Fruit fly (Drosophila melanogaster) whole organism, embryonic: ENCODE measurements around the gene Cpr73D.

Experiments
- Aef1 ChIP-seq: fragments of 200-800 bp; sonication (Bioruptor generic); IDR thresholded peaks from 3 replicates; pipeline ENCODE4 v1.3.6; 2022; ENCODE audit warnings: missing biosample characterization, missing genetic modification characterization
- Bdp1 ChIP-seq: fragments of 200-800 bp; sonication (Bioruptor generic); optimal IDR thresholded peaks from 3 replicates; lab custom pipeline; 2016; ENCODE audit warnings: missing biosample characterization, missing genetic modification characterization
- Bteb2 ChIP-seq: fragments of 200-800 bp; sonication (Bioruptor generic); optimal IDR thresholded peaks from 2 replicates; lab custom pipeline; 2016; ENCODE audit warnings: missing biosample characterization, missing genetic modification characterization
- CG10147 ChIP-seq: fragments of 200-800 bp; sonication (Bioruptor generic); optimal IDR thresholded peaks from 2 replicates; lab custom pipeline; 2019; ENCODE audit warnings: missing biosample characterization, mild to moderate bottlenecking, missing genetic modification characterization, moderate library complexity
- CG10959 ChIP-seq: fragments of 200-800 bp; sonication (Bioruptor generic); IDR thresholded peaks from 2 replicates; pipeline ENCODE4 v1.3.6; 2022; ENCODE audit warnings: missing biosample characterization, missing genetic modification characterization
- CG11504 ChIP-seq: fragments of 200-800 bp; sonication (Bioruptor generic); optimal IDR thresholded peaks from 3 replicates; lab custom pipeline; 2019; ENCODE audit warnings: missing biosample characterization, mild to moderate bottlenecking, missing genetic modification characterization, moderate library complexity
- CG11560 ChIP-seq: fragments of 200-800 bp; sonication (Bioruptor generic); IDR thresholded peaks from 3 replicates; pipeline ENCODE4 v1.3.6; 2022; ENCODE audit warnings: missing biosample characterization, missing genetic modification characterization
- CG15073 ChIP-seq: fragments of 200-800 bp; sonication (Bioruptor generic); optimal IDR thresholded peaks from 2 replicates; lab custom pipeline; 2016; ENCODE audit warnings: missing biosample characterization, missing genetic modification characterization
- CG17385 ChIP-seq: fragments of 200-800 bp; sonication (Bioruptor generic); optimal IDR thresholded peaks from 3 replicates; lab custom pipeline; 2018; ENCODE audit warnings: missing biosample characterization, mild to moderate bottlenecking, missing genetic modification characterization
- CG17612 ChIP-seq: fragments of 200-800 bp; sonication (Bioruptor generic); IDR thresholded peaks from 2 replicates; pipeline ENCODE4 v1.3.6; 2022; ENCODE audit warnings: missing biosample characterization, missing genetic modification characterization
- CG2712 ChIP-seq: fragments of 200-800 bp; optimal IDR thresholded peaks from 3 replicates; lab custom pipeline; 2019; ENCODE audit warnings: missing biosample characterization, mild to moderate bottlenecking, missing genetic modification characterization, moderate library complexity
- CG5245 ChIP-seq: fragments of 200-800 bp; sonication (Bioruptor generic); optimal IDR thresholded peaks from 3 replicates; lab custom pipeline; 2016; ENCODE audit warnings: missing biosample characterization, missing genetic modification characterization
- CG6175 ChIP-seq: fragments of 200-800 bp; sonication (Bioruptor generic); IDR thresholded peaks from 3 replicates; pipeline ENCODE4 v1.3.6; 2022; ENCODE audit warnings: missing biosample characterization, missing genetic modification characterization
- CG6689 ChIP-seq: fragments of 200-800 bp; sonication (Bioruptor generic); IDR thresholded peaks from 2 replicates; pipeline ENCODE4 v1.3.6; 2022; ENCODE audit warnings: missing biosample characterization, missing genetic modification characterization
- CG7928 ChIP-seq: fragments of 200-800 bp; sonication (Bioruptor generic); optimal IDR thresholded peaks from 2 replicates; lab custom pipeline; 2017; ENCODE audit warnings: missing biosample characterization, mild to moderate bottlenecking, missing genetic modification characterization
- CG7963 ChIP-seq: fragments of 200-800 bp; sonication (Bioruptor generic); IDR thresholded peaks from 3 replicates; pipeline ENCODE4 v1.3.6; 2022; ENCODE audit warnings: missing biosample characterization, missing genetic modification characterization; ENCODE audit not compliant: partially characterized antibody
- CG9797 ChIP-seq: fragments of 200-800 bp; sonication (Bioruptor generic); optimal IDR thresholded peaks from 3 replicates; lab custom pipeline; 2018; ENCODE audit warnings: missing biosample characterization, mild to moderate bottlenecking, missing genetic modification characterization
- D19B ChIP-seq: fragments of 200-800 bp; sonication (Bioruptor generic); optimal IDR thresholded peaks from 2 replicates; lab custom pipeline; 2017; ENCODE audit warnings: missing biosample characterization, mild to moderate bottlenecking, missing genetic modification characterization
- Dbx ChIP-seq: fragments of 200-800 bp; sonication (Bioruptor generic); IDR thresholded peaks from 3 replicates; pipeline ENCODE4 v1.3.6; 2022; ENCODE audit warnings: missing biosample characterization, missing genetic modification characterization
- Dref ChIP-seq: fragments of 200-800 bp; sonication (Bioruptor generic); IDR thresholded peaks from 2 replicates; pipeline ENCODE4 v1.3.6; 2022; ENCODE audit warnings: missing biosample characterization, missing genetic modification characterization
- Eip74EF ChIP-seq, 2 experiments: fragments of 200-800 bp in 1 of 2; fragments of >200 bp in 1 of 2; sonication (Bioruptor generic) in 1 of 2; optimal IDR thresholded peaks; 2 replicates each; lab custom pipeline; 2017 to 2019; ENCODE audit warnings: missing biosample characterization in 2 of 2, missing genetic modification characterization in 2 of 2, mild to moderate bottlenecking in 1 of 2, moderate library complexity in 1 of 2
- Fer3 ChIP-seq: fragments of 200-800 bp; sonication (Bioruptor generic); optimal IDR thresholded peaks from 2 replicates; lab custom pipeline; 2018; ENCODE audit warnings: missing biosample characterization, mild to moderate bottlenecking, missing genetic modification characterization, moderate library complexity
- HHEX ChIP-seq: fragments of 200-800 bp; sonication (Bioruptor generic); optimal IDR thresholded peaks from 3 replicates; lab custom pipeline; 2017; ENCODE audit warnings: missing biosample characterization, mild to moderate bottlenecking, missing genetic modification characterization, missing genetic modification reagents
- HLH3B ChIP-seq: fragments of 200-800 bp; sonication (Bioruptor generic); IDR thresholded peaks from 2 replicates; pipeline ENCODE4 v1.3.6; 2022; ENCODE audit warnings: missing biosample characterization, missing genetic modification characterization
- Hey ChIP-seq: fragments of 200-800 bp; sonication (Bioruptor generic); optimal IDR thresholded peaks from 3 replicates; lab custom pipeline; 2018; ENCODE audit warnings: missing biosample characterization, mild to moderate bottlenecking, missing genetic modification characterization
- HmgD ChIP-seq: fragments of 200-800 bp; sonication (Bioruptor generic); optimal IDR thresholded peaks from 3 replicates; lab custom pipeline; 2016; ENCODE audit warnings: missing biosample characterization, missing genetic modification characterization
- Hr78 ChIP-seq, 2 experiments: fragments of 200-800 bp in 1 of 2; fragments of >200 bp in 1 of 2; sonication (Bioruptor generic) in 1 of 2; optimal IDR thresholded peaks; 2 replicates each; lab custom pipeline; 2017 to 2019; ENCODE audit warnings: missing biosample characterization in 2 of 2, missing genetic modification characterization in 2 of 2, mild to moderate bottlenecking in 1 of 2, moderate library complexity in 1 of 2
- Hsf ChIP-seq: fragments of 200-800 bp; sonication (Bioruptor generic); optimal IDR thresholded peaks from 3 replicates; lab custom pipeline; 2016; ENCODE audit warnings: missing biosample characterization, missing genetic modification characterization
- MESR4 ChIP-seq: fragments of 200-800 bp; sonication (Bioruptor generic); optimal IDR thresholded peaks from 2 replicates; lab custom pipeline; 2018; ENCODE audit warnings: missing biosample characterization, mild to moderate bottlenecking, missing genetic modification characterization, moderate library complexity
- Nf-YA ChIP-seq: fragments of 200-800 bp; sonication (Bioruptor generic); IDR thresholded peaks from 2 replicates; pipeline ENCODE4 v1.3.6; 2022; ENCODE audit warnings: missing biosample characterization, missing genetic modification characterization
- bab2 ChIP-seq: fragments of 200-800 bp; sonication (Bioruptor generic); optimal IDR thresholded peaks from 2 replicates; lab custom pipeline; 2016; ENCODE audit warnings: missing biosample characterization, missing genetic modification characterization
- bsh ChIP-seq, 2 experiments: fragments of 200-800 bp; sonication (Bioruptor generic); optimal IDR thresholded peaks; 2 replicates each; lab custom pipeline; 2017 to 2018; ENCODE audit warnings: mild to moderate bottlenecking in 2 of 2, missing biosample characterization in 2 of 2, missing genetic modification characterization in 2 of 2, moderate library complexity in 1 of 2
- cas ChIP-seq: fragments of 200-800 bp; sonication (Bioruptor generic); IDR thresholded peaks from 2 replicates; pipeline ENCODE4 v1.3.6; 2022; ENCODE audit warnings: missing biosample characterization, missing genetic modification characterization
- chif ChIP-seq, 2 experiments: fragments of 200-800 bp; sonication (Bioruptor generic); optimal IDR thresholded peaks; 3 replicates each; lab custom pipeline; 2016; ENCODE audit warnings: missing biosample characterization in 2 of 2, missing genetic modification characterization in 2 of 2
- cwo ChIP-seq: fragments of 200-800 bp; sonication (Bioruptor generic); optimal IDR thresholded peaks from 3 replicates; lab custom pipeline; 2017; ENCODE audit warnings: missing biosample characterization, missing genetic modification characterization, mild to moderate bottlenecking, moderate library complexity, missing genetic modification reagents
- ems ChIP-seq: fragments of 200-800 bp; sonication (Bioruptor generic); optimal IDR thresholded peaks from 3 replicates; lab custom pipeline; 2016; ENCODE audit warnings: missing biosample characterization, missing genetic modification characterization
- esg ChIP-seq: fragments of 200-800 bp; sonication (Bioruptor generic); conservative IDR thresholded peaks from 2 replicates; pipeline ENCODE4 v1.3.6; 2022; ENCODE audit warnings: missing biosample characterization, missing genetic modification characterization
- fd96Cb ChIP-seq: fragments of 200-800 bp; sonication (Bioruptor generic); optimal IDR thresholded peaks from 2 replicates; lab custom pipeline; 2018; ENCODE audit warnings: missing biosample characterization, mild to moderate bottlenecking, missing genetic modification characterization, moderate library complexity
- hb ChIP-seq: fragments of 200-800 bp; sonication (Bioruptor generic); IDR thresholded peaks from 3 replicates; pipeline ENCODE4 v1.3.6; 2022; ENCODE audit warnings: missing biosample characterization, missing genetic modification characterization; ENCODE audit not compliant: partially characterized antibody
- hbn ChIP-seq: fragments of 200-800 bp; sonication (Bioruptor generic); IDR thresholded peaks from 2 replicates; pipeline ENCODE4 v1.3.6; 2022; ENCODE audit warnings: missing biosample characterization, missing genetic modification characterization; ENCODE audit not compliant: partially characterized antibody
- kah ChIP-seq: fragments of 200-800 bp; sonication (Bioruptor generic); optimal IDR thresholded peaks from 2 replicates; lab custom pipeline; 2018; ENCODE audit warnings: missing biosample characterization, mild to moderate bottlenecking, missing genetic modification characterization
- lbe ChIP-seq: fragments of 200-800 bp; sonication (Bioruptor generic); optimal IDR thresholded peaks from 2 replicates; lab custom pipeline; 2016; ENCODE audit warnings: missing biosample characterization, mild to moderate bottlenecking, missing genetic modification characterization
- mam ChIP-seq: fragments of 200-800 bp; sonication (Bioruptor generic); optimal IDR thresholded peaks from 3 replicates; lab custom pipeline; 2016; ENCODE audit warnings: missing biosample characterization, missing genetic modification characterization
- mld ChIP-seq: fragments of 200-800 bp; sonication (Bioruptor generic); IDR thresholded peaks from 3 replicates; pipeline ENCODE4 v1.3.6; 2022; ENCODE audit warnings: missing biosample characterization, missing genetic modification characterization; ENCODE audit not compliant: partially characterized antibody
- nerfin-2 ChIP-seq: fragments of 200-800 bp; sonication (Bioruptor generic); IDR thresholded peaks from 2 replicates; pipeline ENCODE4 v1.3.6; 2022; ENCODE audit warnings: missing biosample characterization, missing genetic modification characterization; ENCODE audit not compliant: partially characterized antibody
- pfk ChIP-seq: fragments of 200-800 bp; sonication (Bioruptor generic); optimal IDR thresholded peaks from 2 replicates; lab custom pipeline; 2018; ENCODE audit warnings: missing biosample characterization, mild to moderate bottlenecking, missing genetic modification characterization, moderate library complexity
- schlank ChIP-seq: fragments of 200-800 bp; sonication (Bioruptor generic); optimal IDR thresholded peaks from 2 replicates; lab custom pipeline; 2018; ENCODE audit warnings: missing biosample characterization, mild to moderate bottlenecking, missing genetic modification characterization
- shn ChIP-seq: fragments of 200-800 bp; sonication (Bioruptor generic); optimal IDR thresholded peaks from 3 replicates; lab custom pipeline; 2016; ENCODE audit warnings: missing biosample characterization, missing genetic modification characterization
- tap ChIP-seq: fragments of 200-800 bp; optimal IDR thresholded peaks from 3 replicates; lab custom pipeline; 2019; ENCODE audit warnings: missing biosample characterization, mild to moderate bottlenecking, missing genetic modification characterization, moderate library complexity
- trh ChIP-seq: fragments of 200-800 bp; sonication (Bioruptor generic); optimal IDR thresholded peaks from 2 replicates; lab custom pipeline; 2016; ENCODE audit warnings: missing biosample characterization, missing genetic modification characterization

Cpr73D gene

DNA sequence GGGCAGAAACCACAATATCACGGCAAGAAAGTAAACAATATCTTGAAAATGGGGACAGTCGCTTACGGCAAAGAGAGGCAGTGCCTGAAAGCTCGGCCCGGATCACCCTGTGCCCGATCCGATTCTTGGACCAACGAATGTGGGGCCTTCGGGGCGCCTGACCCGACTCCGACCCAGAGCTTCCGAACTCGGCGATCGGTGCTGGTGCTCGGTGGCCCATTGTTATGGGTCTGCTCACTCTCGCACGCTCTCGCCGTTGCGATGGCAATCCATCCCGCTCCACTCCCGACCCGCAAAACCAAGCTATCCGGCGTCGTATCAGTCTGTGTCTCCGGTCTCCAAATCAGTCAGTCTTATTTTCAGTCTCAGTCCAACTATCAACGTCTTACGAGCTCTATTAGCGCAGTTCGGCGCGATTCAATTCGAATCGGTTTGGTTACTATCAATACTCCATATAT, 12.2 kb upstream of the Cpr73D start, which contains the start of gene Exn (continued):
- TF ChIP-seq CG11504 (tag; lab: Kevin White, UChicago): no peak
- no peak for TF ChIP-seq cas (GFP tag; lab: Robert Waterston, UW)
- TF ChIP-seq bab2 (GFP tag; lab: Kevin White, UChicago): no peak
- TF ChIP-seq nerfin-2 (GFP tag; lab: Robert Waterston, UW): no peak
- no peak for TF ChIP-seq MESR4 (GFP tag; lab: Kevin White, UChicago)
- TF ChIP-seq pfk (GFP tag; lab: Kevin White, UChicago): no peak
- peak; percentile 24; the same call in 1 of the 2 replicates for TF ChIP-seq hbn (GFP tag; lab: Robert Waterston, UW)
- TF ChIP-seq HHEX (GFP tag; lab: Kevin White, UChicago): peak; percentile 58
- 0 out of 2 replicates have a peak, but pooled peaks have one; percentile 23 for TF ChIP-seq Nf-YA (GFP tag; lab: Robert Waterston, UW)
- TF ChIP-seq esg (GFP tag; lab: Robert Waterston, UW): no peak
- no peak for TF ChIP-seq hb (GFP tag; lab: Robert Waterston, UW)
- no peak for TF ChIP-seq lbe (GFP tag; lab: Kevin White, UChicago)
- TF ChIP-seq chif (GFP tag; optimal IDR thresholded peaks at IDR 0.05; lab: Kevin White, UChicago): no peak
- TF ChIP-seq CG11560 (tag; lab: Robert Waterston, UW): no peak
- no peak for TF ChIP-seq mam
- no peak for TF ChIP-seq CG7928 (GFP tag; lab: Kevin White, UChicago)
- TF ChIP-seq HmgD (GFP tag; lab: Kevin White, UChicago): no peak
- TF ChIP-seq bsh (GFP tag; optimal IDR thresholded peaks at IDR 0.05; lab: Kevin White, UChicago): no peak
- no peak for TF ChIP-seq kah
- peak; percentile 59 for TF ChIP-seq cwo (GFP tag; lab: Kevin White, UChicago)
- TF ChIP-seq schlank (tag; lab: Kevin White, UChicago): peak; percentile 52
- no peak for TF ChIP-seq Hsf (GFP tag; lab: Kevin White, UChicago)
- TF ChIP-seq fd96Cb (tag; lab: Kevin White, UChicago): no peak
- TF ChIP-seq Dref (GFP tag; lab: Robert Waterston, UW): no peak
- TF ChIP-seq CG6689 (GFP tag; lab: Robert Waterston, UW): no peak
- no peak for TF ChIP-seq Bteb2 (GFP tag; lab: Kevin White, UChicago)
- no peak for TF ChIP-seq Bdp1 (GFP tag; lab: Kevin White, UChicago)
- peak; percentile 23 for TF ChIP-seq tap (tag; lab: Kevin White, UChicago)
- TF ChIP-seq CG15073 (GFP tag; lab: Kevin White, UChicago): no peak
- no peak for TF ChIP-seq CG5245 (GFP tag; lab: Kevin White, UChicago)
- TF ChIP-seq Dbx (GFP tag; lab: Robert Waterston, UW): peak; percentile 47; the same call in 1 of the 3 replicates
- TF ChIP-seq trh (GFP tag; lab: Kevin White, UChicago): no peak
- TF ChIP-seq CG6175 (GFP tag; lab: Robert Waterston, UW): 0 out of 3 replicates have a peak, but pooled peaks have one; percentile 31
- TF ChIP-seq D19B (GFP tag; lab: Kevin White, UChicago): no peak
- TF ChIP-seq CG10147: no peak
- TF ChIP-seq Eip74EF (GFP tag; optimal IDR thresholded peaks at IDR 0.05; lab: Kevin White, UChicago): no peak
- TF ChIP-seq shn (GFP tag; lab: Kevin White, UChicago): no peak
- TF ChIP-seq CG10959 (GFP tag; lab: Robert Waterston, UW): no peak
- TF ChIP-seq CG9797: no peak
- peak in 1 of 2 experiments; percentile 98 for TF ChIP-seq Hr78 (GFP tag; optimal IDR thresholded peaks at IDR 0.05; lab: Kevin White, UChicago)
- no peak for TF ChIP-seq Fer3 (tag; lab: Kevin White, UChicago)
- TF ChIP-seq Hey (tag; lab: Kevin White, UChicago): no peak
- no peak for TF ChIP-seq ems (GFP tag; lab: Kevin White, UChicago)
- no peak for TF ChIP-seq CG7963 (GFP tag; lab: Robert Waterston, UW)
- peak; percentile 47; the same call in 1 of the 2 replicates for TF ChIP-seq HLH3B
- TF ChIP-seq Aef1: no peak
- no peak for TF ChIP-seq CG2712
- TF ChIP-seq CG17385 (GFP tag; lab: Kevin White, UChicago): no peak
- TF ChIP-seq mld (GFP tag; lab: Robert Waterston, UW): no peak
- TF ChIP-seq CG17612 (GFP tag; lab: Robert Waterston, UW): no peak
